Worm (Caenorhabditis elegans): ENCODE measurements around the gene ZK938.10.

DNA sequence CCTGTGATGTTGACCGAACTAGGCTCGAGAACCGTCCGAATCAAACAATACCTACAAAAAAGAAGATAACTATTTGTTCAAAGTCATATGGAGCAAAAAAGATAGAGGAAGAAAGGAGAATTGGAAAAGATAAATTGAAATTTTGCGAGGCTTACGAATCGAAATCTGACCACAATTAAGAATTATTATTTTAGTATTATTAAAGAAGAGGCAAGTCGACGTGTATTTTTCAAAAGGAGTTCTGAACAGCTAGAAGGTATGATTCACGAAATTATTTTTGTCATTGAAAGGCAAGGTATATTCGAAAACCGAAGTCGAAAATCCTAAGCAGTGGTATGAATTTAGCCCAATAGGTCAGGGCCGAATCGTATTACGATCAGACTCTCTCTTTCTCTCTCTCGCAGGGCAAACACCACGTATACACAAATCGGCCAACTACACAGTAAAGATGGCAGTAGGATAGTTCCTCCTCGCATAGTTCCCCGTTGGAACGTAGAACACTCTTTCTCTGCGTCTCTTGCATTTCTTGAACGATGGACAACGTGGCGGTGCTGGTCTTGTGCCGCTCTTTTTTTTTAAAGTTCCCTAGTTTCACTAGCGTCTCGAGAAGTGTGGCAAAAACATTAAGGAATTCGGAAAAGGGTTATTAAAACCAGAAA is 40.3 kb upstream of the ZK938.10 start, which contains the start of gene vgln-1:
- TF ChIP-seq hmg-4 (GFP tag; optimal IDR thresholded peaks at IDR 0.05) (no peak), scrt-1 (GFP tag; IDR thresholded peaks at IDR 0.05) (no peak), tbx-11 (GFP tag; IDR thresholded peaks at IDR 0.05) (no peak), ama-1 (optimal IDR thresholded peaks at IDR 0.05) (no peak), ceh-13 (GFP tag; optimal IDR thresholded peaks at IDR 0.05) (no peak), flt-1 (GFP tag; IDR thresholded peaks at IDR 0.05) (no peak), tbx-37 (GFP tag; conservative IDR thresholded peaks at IDR 0.05) (no peak), ets-7 (tag; optimal IDR thresholded peaks at IDR 0.05) (no peak), hnd-1 (tag; optimal IDR thresholded peaks at IDR 0.05) (no peak)
